Worm (Caenorhabditis elegans): ENCODE measurements around the gene ZC395.4.

Gene ZC395.4

DNA sequence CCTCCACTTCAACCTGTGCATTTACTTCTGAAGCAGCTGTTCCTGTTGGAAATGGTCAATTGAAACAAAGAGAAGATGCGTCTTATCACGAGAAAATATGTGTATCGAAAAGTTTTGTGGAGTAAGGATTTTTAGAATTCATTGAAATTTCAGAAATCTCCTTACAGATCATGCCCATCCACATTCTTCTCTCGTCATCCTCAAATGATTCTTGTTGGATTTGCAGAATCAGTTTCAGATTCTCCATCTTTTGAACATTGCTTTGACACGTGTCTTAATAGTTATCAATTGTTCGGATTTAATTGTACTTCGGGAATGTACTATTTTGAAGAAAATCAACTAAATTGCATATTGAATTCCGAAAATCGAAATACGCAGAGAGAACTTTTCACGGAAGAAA, 34.1 kb downstream of the ZC395.4 start:
- TF ChIP-seq snpc-4 (tag; optimal IDR thresholded peaks at IDR 0.05) (no peak), unc-120 (tag; optimal IDR thresholded peaks at IDR 0.05; ENCODE audit: poor library complexity, severe bottlenecking) (no peak), lsy-2 (tag; optimal IDR thresholded peaks at IDR 0.05) (no peak), lin-13 (tag; optimal IDR thresholded peaks at IDR 0.05) (no peak)

DNA sequence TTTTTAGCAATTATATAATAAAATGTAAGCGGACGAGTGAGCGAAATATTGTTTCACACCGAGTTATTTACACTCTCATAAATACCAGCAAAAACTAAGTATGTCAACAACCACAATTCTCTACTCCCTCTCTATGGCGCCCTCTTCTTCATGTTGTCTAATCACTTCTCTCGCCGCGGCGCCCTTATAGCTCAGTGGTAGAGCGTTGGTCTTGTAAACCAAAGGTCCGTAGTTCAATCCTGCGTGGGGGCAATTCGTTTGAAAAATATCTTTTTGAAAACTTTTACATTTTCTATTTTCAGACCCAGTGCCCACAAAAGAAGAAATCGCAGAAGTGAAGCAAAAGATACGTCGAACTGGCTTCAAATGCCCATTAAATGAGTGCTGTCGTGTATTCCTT, 35.8 kb downstream of the ZC395.4 start:
- TF ChIP-seq lin-32 (GFP tag; optimal IDR thresholded peaks at IDR 0.05) (peak; percentile 63), sptf-1 (tag; optimal IDR thresholded peaks at IDR 0.05) (peak; percentile 75), zip-8 (tag; optimal IDR thresholded peaks at IDR 0.05) (no peak), bed-3 (GFP tag; optimal IDR thresholded peaks at IDR 0.05) (peak; percentile 69), blmp-1 (tag; optimal IDR thresholded peaks at IDR 0.05) (no peak), M03D4.4 (tag; optimal IDR thresholded peaks at IDR 0.05) (peak; percentile 39), hlh-1 (tag; optimal IDR thresholded peaks at IDR 0.05) (peak; percentile 21), ham-2 (GFP tag; optimal IDR thresholded peaks at IDR 0.05) (peak; percentile 51), mep-1 (tag; optimal IDR thresholded peaks at IDR 0.05) (no peak), unc-120 (tag; optimal IDR thresholded peaks at IDR 0.05; ENCODE audit: poor library complexity, severe bottlenecking) (peak; percentile 59), cnd-1 (tag; optimal IDR thresholded peaks at IDR 0.05) (peak; percentile 15), ceh-43 (GFP tag; optimal IDR thresholded peaks at IDR 0.05) (peak; percentile 38), drap-1 (GFP tag; optimal IDR thresholded peaks at IDR 0.05) (peak; percentile 73), mls-2 (tag; optimal IDR thresholded peaks at IDR 0.05) (peak; percentile 78)

DNA sequence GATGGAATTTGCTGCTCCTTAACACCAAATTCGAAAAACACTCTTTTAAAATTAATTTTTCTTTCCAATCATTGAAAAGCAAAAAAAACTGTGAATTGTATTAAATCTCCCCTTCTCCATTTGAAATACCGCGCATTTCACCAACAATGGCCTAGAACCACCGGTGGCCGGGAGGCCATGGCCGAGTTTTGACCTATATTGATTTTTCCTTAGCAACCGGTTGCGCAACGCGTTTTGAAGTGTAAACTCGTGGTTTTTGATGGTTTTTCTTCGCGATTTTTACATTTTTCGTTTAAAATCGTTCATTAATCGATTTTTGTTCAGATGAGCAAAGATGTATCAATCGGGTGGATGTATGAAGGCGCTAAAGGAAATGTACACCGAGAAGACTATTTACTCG, 38.4 kb downstream of the ZC395.4 start, which contains the start of gene mog-3:
Gene mog-3, plus strand, starts transcription at position 319 of the 400 bp plus-strand sequence.
- TF ChIP-seq mls-2 (tag; optimal IDR thresholded peaks at IDR 0.05) = no peak
- peak; percentile 87 for TF ChIP-seq zip-8 (tag; optimal IDR thresholded peaks at IDR 0.05)
- no peak for TF ChIP-seq flh-1 (GFP tag; optimal IDR thresholded peaks at IDR 0.05)
- no peak for TF ChIP-seq nhr-237 (tag; optimal IDR thresholded peaks at IDR 0.05)
- no peak for TF ChIP-seq ceh-43 (GFP tag; optimal IDR thresholded peaks at IDR 0.05)
- peak; percentile 58 for TF ChIP-seq ces-1 (GFP tag; optimal IDR thresholded peaks at IDR 0.05)
- TF ChIP-seq mep-1 (tag; optimal IDR thresholded peaks at IDR 0.05) = peak; percentile 73
- peak; percentile 6 for TF ChIP-seq lin-32 (GFP tag; optimal IDR thresholded peaks at IDR 0.05)
- no peak for TF ChIP-seq tbx-8 (GFP tag; optimal IDR thresholded peaks at IDR 0.05)
- no peak for TF ChIP-seq nhr-28 (tag; optimal IDR thresholded peaks at IDR 0.05)
- no peak for TF ChIP-seq ceh-83 (GFP tag; optimal IDR thresholded peaks at IDR 0.05)
- peak; percentile 56 for TF ChIP-seq sptf-1 (tag; optimal IDR thresholded peaks at IDR 0.05)
- TF ChIP-seq unc-62 (GFP tag; optimal IDR thresholded peaks at IDR 0.05) = no peak
- no peak for TF ChIP-seq elt-1 (tag; optimal IDR thresholded peaks at IDR 0.05; ENCODE audit: borderline replicate concordance, insufficient read depth)
- TF ChIP-seq lin-13 (tag; optimal IDR thresholded peaks at IDR 0.05) = peak; percentile 29
- TF ChIP-seq drap-1 (GFP tag; optimal IDR thresholded peaks at IDR 0.05) = no peak
- TF ChIP-seq ham-2 (GFP tag; optimal IDR thresholded peaks at IDR 0.05) = peak; percentile 12
- TF ChIP-seq hlh-1 (tag; optimal IDR thresholded peaks at IDR 0.05) = peak; percentile 27
- peak; percentile 58 for TF ChIP-seq lsy-2 (tag; optimal IDR thresholded peaks at IDR 0.05)
- TF ChIP-seq ceh-39 (tag; optimal IDR thresholded peaks at IDR 0.05) = peak; percentile 40
- TF ChIP-seq sem-2 (GFP tag; optimal IDR thresholded peaks at IDR 0.05) = no peak
- TF ChIP-seq unc-120 (tag; optimal IDR thresholded peaks at IDR 0.05; ENCODE audit: poor library complexity, severe bottlenecking) = peak; percentile 34
- TF ChIP-seq pha-4 (tag; optimal IDR thresholded peaks at IDR 0.05) = peak; percentile 25
- no peak for TF ChIP-seq ztf-11 (tag; optimal IDR thresholded peaks at IDR 0.05)
- no peak for TF ChIP-seq M03D4.4 (tag; optimal IDR thresholded peaks at IDR 0.05)
- TF ChIP-seq nhr-76 (tag; optimal IDR thresholded peaks at IDR 0.05) = no peak
- TF ChIP-seq blmp-1 (tag; optimal IDR thresholded peaks at IDR 0.05) = no peak
- TF ChIP-seq snpc-4 (tag; optimal IDR thresholded peaks at IDR 0.05) = no peak
- no peak for TF ChIP-seq mab-5 (tag; optimal IDR thresholded peaks at IDR 0.05)
- TF ChIP-seq bed-3 (GFP tag; optimal IDR thresholded peaks at IDR 0.05) = no peak
- no peak for TF ChIP-seq nhr-12 (tag; optimal IDR thresholded peaks at IDR 0.05)
- TF ChIP-seq elt-3 (tag; optimal IDR thresholded peaks at IDR 0.05) = no peak
- TF ChIP-seq cnd-1 (tag; optimal IDR thresholded peaks at IDR 0.05) = peak; percentile 30
- TF ChIP-seq nhr-2 (tag; optimal IDR thresholded peaks at IDR 0.05) = peak; percentile 79
- TF ChIP-seq unc-39 (tag; optimal IDR thresholded peaks at IDR 0.05) = no peak

DNA sequence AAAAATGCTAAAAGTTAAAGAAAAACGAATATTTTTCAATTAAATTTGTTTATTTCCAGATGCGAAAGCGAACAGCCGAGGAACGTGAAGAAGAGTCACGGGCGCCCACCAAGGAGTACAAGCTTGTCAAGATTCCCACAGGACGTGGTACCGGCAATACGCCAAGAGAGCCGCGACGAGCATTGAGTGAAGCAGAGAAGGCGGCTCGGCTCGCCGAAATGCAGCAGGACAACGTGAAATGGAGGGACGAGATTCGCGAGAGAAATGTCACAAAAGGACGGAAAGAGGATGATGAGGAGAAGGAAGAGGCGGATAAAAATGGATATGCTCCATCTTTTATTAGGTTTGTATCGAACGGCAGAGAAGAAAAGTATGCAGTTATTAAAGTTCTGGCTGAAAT, 40.5 kb downstream of the ZC395.4 start:
- no peak for TF ChIP-seq nhr-12 (tag; optimal IDR thresholded peaks at IDR 0.05)
- no peak for TF ChIP-seq zip-8 (tag; optimal IDR thresholded peaks at IDR 0.05)
- TF ChIP-seq nhr-76 (tag; optimal IDR thresholded peaks at IDR 0.05) = no peak
- no peak for TF ChIP-seq ham-2 (GFP tag; optimal IDR thresholded peaks at IDR 0.05)
- no peak for TF ChIP-seq drap-1 (GFP tag; optimal IDR thresholded peaks at IDR 0.05)
- TF ChIP-seq cnd-1 (tag; optimal IDR thresholded peaks at IDR 0.05) = no peak
- no peak for TF ChIP-seq mls-2 (tag; optimal IDR thresholded peaks at IDR 0.05)
- no peak for TF ChIP-seq lsy-2 (tag; optimal IDR thresholded peaks at IDR 0.05)
- TF ChIP-seq bed-3 (GFP tag; optimal IDR thresholded peaks at IDR 0.05) = no peak
- no peak for TF ChIP-seq ceh-83 (GFP tag; optimal IDR thresholded peaks at IDR 0.05)
- TF ChIP-seq snpc-4 (tag; optimal IDR thresholded peaks at IDR 0.05) = no peak
- TF ChIP-seq elt-1 (tag; optimal IDR thresholded peaks at IDR 0.05; ENCODE audit: borderline replicate concordance, insufficient read depth) = no peak
- TF ChIP-seq pha-4 (tag; optimal IDR thresholded peaks at IDR 0.05) = no peak
- no peak for TF ChIP-seq ceh-39 (tag; optimal IDR thresholded peaks at IDR 0.05)
- TF ChIP-seq elt-3 (tag; optimal IDR thresholded peaks at IDR 0.05) = no peak
- no peak for TF ChIP-seq lin-32 (GFP tag; optimal IDR thresholded peaks at IDR 0.05)
- TF ChIP-seq ces-1 (GFP tag; optimal IDR thresholded peaks at IDR 0.05) = no peak
- TF ChIP-seq unc-62 (GFP tag; optimal IDR thresholded peaks at IDR 0.05) = no peak
- TF ChIP-seq ceh-43 (GFP tag; optimal IDR thresholded peaks at IDR 0.05) = no peak

Data from whole organism, mixed stage, embryonic.